Fruit fly (Drosophila melanogaster): ENCODE data around the gene Madm.
A peak's percentile ranks its signal among the peaks of the same experiment; 100 is the strongest.

DNA sequence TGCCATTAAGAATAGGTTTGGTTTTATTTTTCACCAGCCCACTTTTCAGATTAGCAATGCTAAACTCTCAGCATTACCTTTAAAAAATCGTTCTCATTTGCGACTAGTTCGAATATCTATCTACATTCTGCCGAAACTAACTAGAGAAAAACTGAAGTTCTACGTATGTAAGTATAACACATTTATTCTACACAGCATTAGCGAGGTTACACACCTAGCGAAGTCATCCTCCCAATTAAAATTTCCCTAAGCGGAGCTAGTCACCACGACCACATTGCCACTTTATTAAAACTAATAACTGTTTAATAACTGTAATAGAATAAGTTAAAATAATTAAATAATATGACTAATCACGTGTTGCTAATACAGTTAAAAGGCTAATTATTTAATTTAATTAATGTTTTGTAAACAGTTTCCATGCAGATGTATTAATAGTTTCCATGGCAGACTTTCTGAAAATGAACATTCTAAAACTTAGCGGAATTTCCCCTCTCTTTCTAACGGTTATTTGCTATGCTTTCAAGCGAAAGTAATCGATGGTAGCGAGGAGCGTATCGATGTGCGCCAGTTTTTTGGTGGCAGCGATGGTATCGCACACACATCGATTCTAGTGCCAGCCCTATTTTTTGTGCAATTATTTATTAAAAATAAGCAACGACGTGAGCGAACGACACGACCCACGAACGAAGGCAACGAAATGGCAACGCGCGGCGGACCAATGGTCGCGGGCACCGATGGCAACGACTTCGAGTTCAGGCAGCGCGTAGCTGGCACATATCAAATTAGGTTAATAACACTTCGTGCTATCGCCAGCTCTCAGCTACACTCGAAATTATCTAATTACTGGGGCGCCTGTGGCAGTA lies 36.7 kb downstream of the Madm start, which contains the start of gene jagn:
- TF ChIP-seq Xrp1 (GFP tag; IDR thresholded peaks at IDR 0.05) (peak; percentile 38; the same call in 1 of the 2 replicates), dm (GFP tag; optimal IDR thresholded peaks at IDR 0.05) (peak; percentile 55), esg (GFP tag; conservative IDR thresholded peaks at IDR 0.05) (no peak), Blimp-1 (GFP tag; optimal IDR thresholded peaks at IDR 0.05) (peak; percentile 61), Max (GFP tag; optimal IDR thresholded peaks at IDR 0.05) (peak; percentile 54), CG10462 (GFP tag; optimal IDR thresholded peaks at IDR 0.05) (peak; percentile 62), amos (GFP tag; IDR thresholded peaks at IDR 0.05; ENCODE audit: partially characterized antibody) (peak; percentile 100), gem (tag; optimal IDR thresholded peaks at IDR 0.05) (no peak)

Measured in whole organism, embryonic.